Worm (Caenorhabditis elegans) whole organism, L4 larva: ENCODE data around the gene B0546.3.

Source experiments
- F10B5.3 ChIP-seq: sonication (generic microtip); optimal IDR thresholded peaks from 2 replicates; lab custom pipeline; 2016; ENCODE audit warnings: mild to moderate bottlenecking, missing genetic modification characterization, missing compliant biosample characterization
- F26F4.8 ChIP-seq: fragments of 200-800 bp; sonication (Bioruptor generic); conservative IDR thresholded peaks from 2 replicates; pipeline ENCODE4 v1.3.6; 2022; ENCODE audit warnings: missing genetic modification characterization, missing compliant biosample characterization
- F37D6.2 ChIP-seq: sonication (generic microtip); optimal IDR thresholded peaks from 2 replicates; lab custom pipeline; 2016; ENCODE audit warnings: mild to moderate bottlenecking, missing genetic modification characterization, missing compliant biosample characterization
- F44E2.7 ChIP-seq: fragments of 200-800 bp; sonication (Bioruptor generic); IDR thresholded peaks from 2 replicates; pipeline ENCODE4 v2.1.2; 2022; ENCODE audit warnings: missing genetic modification characterization, missing compliant biosample characterization
- R02D3.7 ChIP-seq: fragments of 150-350 bp; sonication (generic microtip); optimal IDR thresholded peaks from 3 replicates; lab custom pipeline; 2014; ENCODE audit warnings: missing biosample characterization, missing genetic modification characterization
- T26A8.4 ChIP-seq: fragments of 200-800 bp; sonication (Bioruptor generic); IDR thresholded peaks from 2 replicates; pipeline ENCODE4 v1.3.6; 2022; ENCODE audit warnings: missing genetic modification characterization, missing compliant biosample characterization
- Y105C5A.15 ChIP-seq: fragments of 200-800 bp; sonication (Bioruptor generic); IDR thresholded peaks from 2 replicates; pipeline ENCODE4 v1.3.6; 2022; ENCODE audit warnings: missing genetic modification characterization, missing compliant biosample characterization
- Y48G9A.11 ChIP-seq: fragments of 200-800 bp; sonication (Bioruptor generic); IDR thresholded peaks from 2 replicates; pipeline ENCODE4 v1.3.6; 2022; ENCODE audit warnings: missing genetic modification reagents, missing genetic modification characterization, missing compliant biosample characterization
- Y5F2A.4 ChIP-seq: fragments of 200-800 bp; sonication (Bioruptor generic); optimal IDR thresholded peaks from 2 replicates; lab custom pipeline; 2018; ENCODE audit warnings: mild to moderate bottlenecking, missing genetic modification characterization, missing compliant biosample characterization
- aha-1 ChIP-seq: fragments of 150-350 bp; peaks from one replicate; lab custom pipeline; 2014; ENCODE audit warnings: missing biosample characterization, missing genetic modification characterization
- aly-2 ChIP-seq: sonication (generic microtip); optimal IDR thresholded peaks from 2 replicates; lab custom pipeline; 2018; ENCODE audit warnings: missing biosample characterization, missing genetic modification characterization
- attf-4 ChIP-seq: sonication (generic microtip); optimal IDR thresholded peaks from 3 replicates; lab custom pipeline; 2017; ENCODE audit warnings: missing biosample characterization, missing genetic modification characterization
- ceh-20 ChIP-seq: fragments of 200-800 bp; sonication (Bioruptor generic); IDR thresholded peaks from 2 replicates; pipeline ENCODE4 v1.3.6; 2022; ENCODE audit warnings: missing genetic modification reagents, missing genetic modification characterization, missing compliant biosample characterization
- ceh-28 ChIP-seq: fragments of 150-350 bp; optimal IDR thresholded peaks from 2 replicates; lab custom pipeline; 2014; ENCODE audit warnings: missing biosample characterization, missing genetic modification reagents, missing genetic modification characterization
- ceh-44 ChIP-seq: fragments of 200-800 bp; sonication (Bioruptor generic); IDR thresholded peaks from 2 replicates; pipeline ENCODE4 v1.3.6; 2022; ENCODE audit warnings: missing genetic modification reagents, missing genetic modification characterization, missing compliant biosample characterization
- ces-1 ChIP-seq: fragments of 150-350 bp; sonication (generic microtip); optimal IDR thresholded peaks from 4 replicates; lab custom pipeline; 2014; ENCODE audit warnings: missing biosample characterization, missing genetic modification reagents, missing genetic modification characterization
- ctbp-1 ChIP-seq: fragments of 200-800 bp; sonication (Bioruptor generic); IDR thresholded peaks from 2 replicates; pipeline ENCODE4 v1.3.6; 2022; ENCODE audit warnings: missing genetic modification reagents, missing genetic modification characterization, missing compliant biosample characterization
- daf-16 ChIP-seq, 3 experiments: sonication (generic microtip); optimal IDR thresholded peaks; 2 replicates each; lab custom pipeline; 2016 to 2017; ENCODE audit warnings: missing genetic modification characterization in 3 of 3, missing genetic modification reagents in 3 of 3, mild to moderate bottlenecking in 2 of 3, missing compliant biosample characterization in 2 of 3, missing biosample characterization in 1 of 3, moderate library complexity in 1 of 3
- dmd-6 ChIP-seq: fragments of 200-800 bp; sonication (Bioruptor generic); IDR thresholded peaks from 2 replicates; pipeline ENCODE4 v1.3.6; 2022; ENCODE audit warnings: missing genetic modification reagents, missing genetic modification characterization, missing compliant biosample characterization
- dpl-1 ChIP-seq: fragments of 150-350 bp; optimal IDR thresholded peaks from 2 replicates; lab custom pipeline; 2014; ENCODE audit warnings: missing biosample characterization, missing genetic modification reagents, missing genetic modification characterization
- dve-1 ChIP-seq: sonication (generic microtip); optimal IDR thresholded peaks from 2 replicates; lab custom pipeline; 2017; ENCODE audit warnings: antibody characterized with exemption, mild to moderate bottlenecking, missing genetic modification characterization, missing compliant biosample characterization; ENCODE audit not compliant: insufficient read depth
- egl-43 ChIP-seq: fragments of 200-800 bp; sonication (Bioruptor generic); IDR thresholded peaks from 2 replicates; pipeline ENCODE4 v1.3.6; 2022; ENCODE audit warnings: missing genetic modification reagents, missing genetic modification characterization, missing compliant biosample characterization
- fos-1 ChIP-seq: fragments of 150-350 bp; optimal IDR thresholded peaks from 2 replicates; lab custom pipeline; 2014; ENCODE audit warnings: missing biosample characterization, missing genetic modification characterization
- jun-1 ChIP-seq: fragments of 150-350 bp; optimal IDR thresholded peaks from 2 replicates; lab custom pipeline; 2014; ENCODE audit warnings: missing biosample characterization, missing genetic modification reagents, missing genetic modification characterization
- lin-1 ChIP-seq: fragments of 200-800 bp; sonication (Bioruptor generic); IDR thresholded peaks from 2 replicates; pipeline ENCODE4 v1.3.6; 2022; ENCODE audit warnings: missing genetic modification reagents, missing genetic modification characterization, missing compliant biosample characterization
- lin-13 ChIP-seq: fragments of 150-350 bp; optimal IDR thresholded peaks from 2 replicates; lab custom pipeline; 2014; ENCODE audit warnings: missing biosample characterization, missing genetic modification reagents, missing genetic modification characterization
- lin-29 ChIP-seq: fragments of 200-800 bp; sonication (Bioruptor generic); IDR thresholded peaks from 2 replicates; pipeline ENCODE4 v1.3.6; 2022; ENCODE audit warnings: missing genetic modification reagents, missing genetic modification characterization, missing compliant biosample characterization
- madf-9 ChIP-seq: fragments of 200-800 bp; sonication (Bioruptor generic); conservative IDR thresholded peaks from 2 replicates; pipeline ENCODE4 v1.3.6; 2022; ENCODE audit warnings: missing genetic modification reagents, missing genetic modification characterization, missing compliant biosample characterization
- mep-1 ChIP-seq: fragments of 150-350 bp; sonication (generic microtip); optimal IDR thresholded peaks from 3 replicates; lab custom pipeline; 2014; ENCODE audit warnings: missing biosample characterization, missing genetic modification characterization
- mes-2 ChIP-seq: sonication (generic microtip); optimal IDR thresholded peaks from 2 replicates; lab custom pipeline; 2016; ENCODE audit warnings: missing genotype, mild to moderate bottlenecking, missing genetic modification characterization, missing compliant biosample characterization; ENCODE audit not compliant: poor library complexity, severe bottlenecking
- mxl-3 ChIP-seq: fragments of 200-800 bp; sonication (Bioruptor generic); optimal IDR thresholded peaks from 2 replicates; lab custom pipeline; 2018; ENCODE audit warnings: mild to moderate bottlenecking, missing genetic modification characterization, missing compliant biosample characterization
- nhr-25 ChIP-seq: sonication (generic microtip); optimal IDR thresholded peaks from 2 replicates; lab custom pipeline; 2017; ENCODE audit warnings: missing genetic modification characterization, mild to moderate bottlenecking, missing compliant biosample characterization, antibody characterized with exemption, moderate library complexity, borderline replicate concordance; ENCODE audit not compliant: insufficient read depth
- nhr-28 ChIP-seq: fragments of 150-350 bp; optimal IDR thresholded peaks from 2 replicates; lab custom pipeline; 2014; ENCODE audit warnings: missing biosample characterization, missing genetic modification characterization
- nhr-41 ChIP-seq: fragments of 200-800 bp; sonication (Bioruptor generic); IDR thresholded peaks from 2 replicates; pipeline ENCODE4 v1.3.6; 2022; ENCODE audit warnings: missing genetic modification reagents, missing genetic modification characterization, missing compliant biosample characterization
- nhr-76 ChIP-seq: fragments of 150-350 bp; optimal IDR thresholded peaks from 2 replicates; lab custom pipeline; 2014; ENCODE audit warnings: missing biosample characterization, missing genetic modification characterization
- nhr-77 ChIP-seq: fragments of 150-350 bp; optimal IDR thresholded peaks from 2 replicates; lab custom pipeline; 2014; ENCODE audit warnings: missing biosample characterization, missing genetic modification characterization
- pha-4 ChIP-seq, 2 experiments: fragments of 150-350 bp in 1 of 2; fragments of 200-800 bp in 1 of 2; sonication (Bioruptor generic) in 1 of 2; IDR thresholded peaks in 1 of 2; optimal IDR thresholded peaks in 1 of 2; 2 replicates each; pipeline versions ENCODE4 v1.3.6 to Lab custom; 2014 to 2022; ENCODE audit warnings: missing genetic modification characterization in 2 of 2, missing genetic modification reagents in 2 of 2, missing biosample characterization in 1 of 2, missing compliant biosample characterization in 1 of 2
- rbr-2 ChIP-seq: sonication (generic microtip); optimal IDR thresholded peaks from 2 replicates; lab custom pipeline; 2016; ENCODE audit warnings: missing genotype, missing genetic modification characterization, missing compliant biosample characterization
- sdz-12 ChIP-seq: fragments of 200-800 bp; sonication (Bioruptor generic); optimal IDR thresholded peaks from 2 replicates; lab custom pipeline; 2018; ENCODE audit warnings: mild to moderate bottlenecking, missing genetic modification characterization, missing compliant biosample characterization
- set-16 ChIP-seq: fragments of 200-800 bp; sonication (Bioruptor generic); IDR thresholded peaks from 2 replicates; pipeline ENCODE4 v1.3.6; 2022; ENCODE audit warnings: missing genetic modification reagents, missing genetic modification characterization, missing compliant biosample characterization
- skn-1 ChIP-seq: fragments of 150-350 bp; optimal IDR thresholded peaks from 2 replicates; lab custom pipeline; 2014; ENCODE audit warnings: missing biosample characterization, missing genetic modification characterization
- snpc-4 ChIP-seq: fragments of 150-350 bp; optimal IDR thresholded peaks from 2 replicates; lab custom pipeline; 2014; ENCODE audit warnings: missing biosample characterization, missing genetic modification characterization
- spr-1 ChIP-seq: sonication (generic microtip); optimal IDR thresholded peaks from 2 replicates; lab custom pipeline; 2016; ENCODE audit warnings: mild to moderate bottlenecking, missing genetic modification characterization, missing compliant biosample characterization
- tra-1 ChIP-seq: fragments of 200-800 bp; sonication (Bioruptor generic); IDR thresholded peaks from 2 replicates; pipeline ENCODE4 v1.3.6; 2022; ENCODE audit warnings: missing genetic modification reagents, missing genetic modification characterization, missing compliant biosample characterization
- unc-39 ChIP-seq: sonication (generic microtip); optimal IDR thresholded peaks from 2 replicates; lab custom pipeline; 2017; ENCODE audit warnings: missing biosample characterization, missing genetic modification characterization
- unc-62 ChIP-seq, 3 experiments: fragments of 150-350 bp in 1 of 3; sonication (generic microtip); optimal IDR thresholded peaks in 2 of 3; peaks in 1 of 3; 1 replicate in 1 of 3; 2 replicates in 2 of 3; lab custom pipeline; 2014 to 2017; ENCODE audit warnings: missing biosample characterization in 3 of 3, missing genetic modification characterization in 3 of 3, missing genetic modification reagents in 3 of 3, missing genotype in 1 of 3
- zfp-3 ChIP-seq: fragments of 200-800 bp; sonication (Bioruptor generic); conservative IDR thresholded peaks from 2 replicates; pipeline ENCODE4 v1.3.6; 2022; ENCODE audit warnings: missing genetic modification reagents, missing genetic modification characterization, missing compliant biosample characterization
- zip-11 ChIP-seq: fragments of 200-800 bp; sonication (Bioruptor generic); IDR thresholded peaks from 2 replicates; pipeline ENCODE4 v1.3.6; 2022; ENCODE audit warnings: missing genetic modification characterization, missing compliant biosample characterization
- zip-2 ChIP-seq: fragments of 150-350 bp; optimal IDR thresholded peaks from 2 replicates; lab custom pipeline; 2014; ENCODE audit warnings: missing biosample characterization, missing genetic modification characterization
- ztf-11 ChIP-seq: fragments of 150-350 bp; optimal IDR thresholded peaks from 2 replicates; lab custom pipeline; 2014; ENCODE audit warnings: missing biosample characterization, missing genetic modification characterization

B0546.3 gene

ce11 chrIV:3384593-3384992 is 2.0 kb upstream of the B0546.3 start:
- no peak for TF ChIP-seq Y5F2A.4 (GFP tag; lab: Kevin White, UChicago)
- TF ChIP-seq F26F4.8 (GFP tag; lab: Robert Waterston, UW): no peak
- TF ChIP-seq pha-4 (GFP tag; IDR thresholded peaks at IDR 0.05; lab: Robert Waterston, UW): peak; percentile 84
- no peak for TF ChIP-seq pha-4 (tag; optimal IDR thresholded peaks at IDR 0.05; lab: Kevin White, UChicago)
- peak; percentile 88 for TF ChIP-seq dmd-6 (GFP tag; lab: Robert Waterston, UW)
- TF ChIP-seq zfp-3 (GFP tag; lab: Robert Waterston, UW): 0 out of 2 replicates have a peak, but pooled peaks have one; percentile 49
- TF ChIP-seq mep-1 (tag; lab: Kevin White, UChicago): peak; percentile 91
- peak; percentile 82 for TF ChIP-seq ctbp-1
- TF ChIP-seq aly-2: no peak
- TF ChIP-seq skn-1: peak; percentile 8
- TF ChIP-seq zip-11: no peak
- peak; percentile 1 for TF ChIP-seq ces-1 (GFP tag; lab: Kevin White, UChicago)
- no peak for TF ChIP-seq Y105C5A.15
- peak; percentile 37 for TF ChIP-seq nhr-25
- TF ChIP-seq T26A8.4 (GFP tag; lab: Robert Waterston, UW): peak; percentile 92
- TF ChIP-seq unc-62 (GFP tag; optimal IDR thresholded peaks at IDR 0.05 in 1 of 2; lab: Kevin White, UChicago): peak in 1 of 2 experiments; percentile 91
- no peak for TF ChIP-seq unc-62 (tag; optimal IDR thresholded peaks at IDR 0.05; lab: Kevin White, UChicago)
- TF ChIP-seq attf-4 (tag; lab: Kevin White, UChicago): no peak
- no peak for TF ChIP-seq ztf-11 (tag; lab: Kevin White, UChicago)
- TF ChIP-seq lin-29 (GFP tag; lab: Robert Waterston, UW): no peak
- peak; percentile 60 for TF ChIP-seq nhr-77 (tag; lab: Kevin White, UChicago)
- TF ChIP-seq unc-39 (tag; lab: Kevin White, UChicago): no peak
- TF ChIP-seq tra-1: 0 out of 2 replicates have a peak, but pooled peaks have one; percentile 46
- TF ChIP-seq F44E2.7: no peak
- TF ChIP-seq set-16 (GFP tag; lab: Robert Waterston, UW): peak; percentile 86
- TF ChIP-seq aha-1 (tag; lab: Kevin White, UChicago): peak; percentile 99
- TF ChIP-seq ceh-28 (tag; lab: Kevin White, UChicago): peak; percentile 28
- peak; percentile 41; the same call in 1 of the 2 replicates for TF ChIP-seq Y48G9A.11 (GFP tag; lab: Robert Waterston, UW)
- TF ChIP-seq R02D3.7 (tag; lab: Kevin White, UChicago): no peak
- peak; percentile 74 for TF ChIP-seq egl-43 (GFP tag; lab: Robert Waterston, UW)
- TF ChIP-seq dve-1 (tag; lab: Kevin White, UChicago): peak; percentile 89
- TF ChIP-seq mxl-3 (GFP tag; lab: Kevin White, UChicago): peak; percentile 93
- peak; percentile 73 for TF ChIP-seq dpl-1 (GFP tag; lab: Kevin White, UChicago)
- peak; percentile 91 for TF ChIP-seq ceh-20 (GFP tag; lab: Robert Waterston, UW)
- TF ChIP-seq daf-16 (GFP tag; optimal IDR thresholded peaks at IDR 0.05; lab: Kevin White, UChicago): peak; percentile 16 to 19
- peak; percentile 76 for TF ChIP-seq daf-16 (tag; optimal IDR thresholded peaks at IDR 0.05; lab: Kevin White, UChicago)
- no peak for TF ChIP-seq snpc-4 (tag; lab: Kevin White, UChicago)
- TF ChIP-seq jun-1 (tag; lab: Kevin White, UChicago): peak; percentile 80
- TF ChIP-seq lin-1 (GFP tag; lab: Robert Waterston, UW): peak; percentile 67; the same call in 1 of the 2 replicates
- peak; percentile 49 for TF ChIP-seq F10B5.3 (tag; lab: Kevin White, UChicago)
- peak; percentile 86 for TF ChIP-seq mes-2
- peak; percentile 72 for TF ChIP-seq madf-9 (GFP tag; lab: Robert Waterston, UW)
- TF ChIP-seq spr-1 (tag; lab: Kevin White, UChicago): peak; percentile 85
- peak; percentile 79 for TF ChIP-seq F37D6.2
- peak; percentile 7 for TF ChIP-seq zip-2 (tag; lab: Kevin White, UChicago)
- no peak for TF ChIP-seq nhr-76 (tag; lab: Kevin White, UChicago)
- peak; percentile 84 for TF ChIP-seq nhr-28 (tag; lab: Kevin White, UChicago)
- no peak for TF ChIP-seq sdz-12 (GFP tag; lab: Kevin White, UChicago)
- peak; percentile 39 for TF ChIP-seq lin-13 (GFP tag; lab: Kevin White, UChicago)
- no peak for TF ChIP-seq fos-1
- peak; percentile 43; the same call in 1 of the 2 replicates for TF ChIP-seq nhr-41 (GFP tag; lab: Robert Waterston, UW)
- peak; percentile 91 for TF ChIP-seq rbr-2
- no peak for TF ChIP-seq ceh-44 (GFP tag; lab: Robert Waterston, UW)
